Fruit fly (Drosophila melanogaster): Measurements from ENCODE around the gene CG6678.

CG6678 gene

dm6 chr3R:21838505-21838956, 48.3 kb upstream of the CG6678 start (continued):
- no peak for TF ChIP-seq Dp (GFP tag; optimal IDR thresholded peaks at IDR 0.05)
- TF ChIP-seq Gug (GFP tag; IDR thresholded peaks at IDR 0.05): no peak
- no peak for TF ChIP-seq CG2202 (tag; optimal IDR thresholded peaks at IDR 0.05)
- TF ChIP-seq Adf1 (GFP tag; IDR thresholded peaks at IDR 0.05): no peak
- TF ChIP-seq Lpt (GFP tag; optimal IDR thresholded peaks at IDR 0.05): no peak
- TF ChIP-seq pita (GFP tag; optimal IDR thresholded peaks at IDR 0.05): no peak
- TF ChIP-seq CG17568 (GFP tag; optimal IDR thresholded peaks at IDR 0.05): no peak
- no peak for TF ChIP-seq az2 (GFP tag; optimal IDR thresholded peaks at IDR 0.05)
- no peak for TF ChIP-seq dan (GFP tag; IDR thresholded peaks at IDR 0.05)
- no peak for TF ChIP-seq CG8290 (GFP tag; optimal IDR thresholded peaks at IDR 0.05)
- TF ChIP-seq CG8290 (tag; optimal IDR thresholded peaks at IDR 0.05): peak in 1 of 2 experiments; percentile 6
- TF ChIP-seq stc (GFP tag; IDR thresholded peaks at IDR 0.05): no peak
- no peak for TF ChIP-seq D19A (tag; optimal IDR thresholded peaks at IDR 0.05)
- TF ChIP-seq CG9609 (GFP tag; optimal IDR thresholded peaks at IDR 0.05): peak; percentile 22
- TF ChIP-seq Eip74EF (GFP tag; optimal IDR thresholded peaks at IDR 0.05): peak in 1 of 2 experiments; percentile 63
- TF ChIP-seq CG1792 (GFP tag; optimal IDR thresholded peaks at IDR 0.05): no peak
- no peak for TF ChIP-seq CG31365 (tag; optimal IDR thresholded peaks at IDR 0.05)
- no peak for TF ChIP-seq klu (GFP tag; IDR thresholded peaks at IDR 0.05)
- peak; percentile 11 for TF ChIP-seq PHDP (tag; optimal IDR thresholded peaks at IDR 0.05)
- no peak for TF ChIP-seq Oaz (GFP tag; IDR thresholded peaks at IDR 0.05)
- no peak for TF ChIP-seq CG33213 (GFP tag; optimal IDR thresholded peaks at IDR 0.05)
- TF ChIP-seq CG10565 (GFP tag; optimal IDR thresholded peaks at IDR 0.05): no peak
- no peak for TF ChIP-seq fru (optimal IDR thresholded peaks at IDR 0.05)
- no peak for TF ChIP-seq CG8765 (GFP tag; IDR thresholded peaks at IDR 0.05)
- TF ChIP-seq slou (GFP tag; optimal IDR thresholded peaks at IDR 0.05): no peak
- no peak for TF ChIP-seq Dip2 (GFP tag; IDR thresholded peaks at IDR 0.05)
- TF ChIP-seq Hmx (GFP tag; optimal IDR thresholded peaks at IDR 0.05): no peak
- TF ChIP-seq vfl (GFP tag; optimal IDR thresholded peaks at IDR 0.05): no peak
- TF ChIP-seq Xbp1 (GFP tag; optimal IDR thresholded peaks at IDR 0.05): peak; percentile 22
- TF ChIP-seq usp (GFP tag; optimal IDR thresholded peaks at IDR 0.05): no peak
- TF ChIP-seq esg (GFP tag; conservative IDR thresholded peaks at IDR 0.05): no peak
- TF ChIP-seq CG12236 (GFP tag; optimal IDR thresholded peaks at IDR 0.05): no peak
- TF ChIP-seq CG4424 (GFP tag; optimal IDR thresholded peaks at IDR 0.05): peak; percentile 9
- no peak for TF ChIP-seq en (GFP tag; optimal IDR thresholded peaks at IDR 0.05)
- no peak for TF ChIP-seq CG34224 (GFP tag; IDR thresholded peaks at IDR 0.05; ENCODE audit: partially characterized antibody)
- TF ChIP-seq CG1529 (GFP tag; optimal IDR thresholded peaks at IDR 0.05): no peak
- no peak for TF ChIP-seq Optix (GFP tag; IDR thresholded peaks at IDR 0.05)
- TF ChIP-seq CG9437 (GFP tag; optimal IDR thresholded peaks at IDR 0.05): peak; percentile 58
- TF ChIP-seq lbe (GFP tag; optimal IDR thresholded peaks at IDR 0.05): peak; percentile 24
- no peak for TF ChIP-seq Hand (GFP tag; optimal IDR thresholded peaks at IDR 0.05)
- TF ChIP-seq bigmax (GFP tag; optimal IDR thresholded peaks at IDR 0.05): no peak
- TF ChIP-seq gem (tag; optimal IDR thresholded peaks at IDR 0.05): peak; percentile 60
- TF ChIP-seq vvl (GFP tag; IDR thresholded peaks at IDR 0.05): peak; percentile 26; the same call in 1 of the 2 replicates
- TF ChIP-seq pan (optimal IDR thresholded peaks at IDR 0.05): no peak
- no peak for TF ChIP-seq pan (GFP tag; optimal IDR thresholded peaks at IDR 0.05 in 1 of 2, IDR thresholded peaks at IDR 0.05 in 1 of 2)
- no peak for TF ChIP-seq sens-2 (GFP tag; IDR thresholded peaks at IDR 0.05)
- no peak for TF ChIP-seq CG5953 (GFP tag; IDR thresholded peaks at IDR 0.05)
- TF ChIP-seq sim (GFP tag; IDR thresholded peaks at IDR 0.05): no peak
- TF ChIP-seq CG9215 (GFP tag; IDR thresholded peaks at IDR 0.05): no peak
- TF ChIP-seq ab (GFP tag; optimal IDR thresholded peaks at IDR 0.05): no peak
- TF ChIP-seq HmgD (GFP tag; optimal IDR thresholded peaks at IDR 0.05): no peak
- TF ChIP-seq ewg (GFP tag; optimal IDR thresholded peaks at IDR 0.05): peak; percentile 23
- peak; percentile 57 for TF ChIP-seq nmo (GFP tag; optimal IDR thresholded peaks at IDR 0.05)
- no peak for TF ChIP-seq pnt (GFP tag; optimal IDR thresholded peaks at IDR 0.05)
